Worm (Caenorhabditis elegans) whole organism, L3 larva: ENCODE measurements around the gene ZK1248.17.

Source experiments
- R02D3.7 ChIP-seq: fragments of 150-350 bp; optimal IDR thresholded peaks from 2 replicates; lab custom pipeline; 2014; ENCODE audit warnings: missing biosample characterization, missing genetic modification characterization
- ZK546.5 ChIP-seq: sonication (generic microtip); optimal IDR thresholded peaks from 2 replicates; lab custom pipeline; 2017; ENCODE audit warnings: missing biosample characterization, missing genetic modification characterization
- aly-2 ChIP-seq: fragments of 150-350 bp; optimal IDR thresholded peaks from 2 replicates; lab custom pipeline; 2014; ENCODE audit warnings: missing biosample characterization, missing genetic modification characterization
- ama-1 ChIP-seq: fragments of 150-350 bp; optimal IDR thresholded peaks from 2 replicates; lab custom pipeline; 2018
- ceh-16 ChIP-seq: sonication (generic microtip); optimal IDR thresholded peaks from 2 replicates; lab custom pipeline; 2017; ENCODE audit warnings: missing biosample characterization, missing genetic modification characterization
- ceh-28 ChIP-seq: fragments of 150-350 bp; optimal IDR thresholded peaks from 2 replicates; lab custom pipeline; 2014; ENCODE audit warnings: missing biosample characterization, missing genetic modification reagents, missing genetic modification characterization
- ceh-82 ChIP-seq: fragments of 150-350 bp; optimal IDR thresholded peaks from 2 replicates; lab custom pipeline; 2014; ENCODE audit warnings: missing biosample characterization, missing genetic modification characterization
- ceh-9 ChIP-seq: sonication (generic microtip); optimal IDR thresholded peaks from 2 replicates; lab custom pipeline; 2018; ENCODE audit warnings: missing biosample characterization, missing genetic modification characterization
- daf-12 ChIP-seq: fragments of 150-350 bp; optimal IDR thresholded peaks from 2 replicates; lab custom pipeline; 2014; ENCODE audit warnings: missing biosample characterization, missing genetic modification reagents, missing genetic modification characterization
- egl-27 ChIP-seq: sonication (generic microtip); optimal IDR thresholded peaks from 4 replicates; lab custom pipeline; 2017; ENCODE audit warnings: missing biosample characterization, missing genetic modification reagents, missing genetic modification characterization
- elt-1 ChIP-seq: fragments of 150-350 bp; optimal IDR thresholded peaks from 2 replicates; lab custom pipeline; 2014; ENCODE audit warnings: missing biosample characterization, missing genetic modification characterization
- elt-2 ChIP-seq: sonication (generic microtip); optimal IDR thresholded peaks from 2 replicates; lab custom pipeline; 2016; ENCODE audit warnings: missing genetic modification reagents, mild to moderate bottlenecking, missing genetic modification characterization, missing compliant biosample characterization
- elt-3 ChIP-seq, 3 experiments: fragments of 150-350 bp in 1 of 3; sonication (generic microtip) in 2 of 3; optimal IDR thresholded peaks; 2 replicates in 2 of 3; 4 replicates in 1 of 3; lab custom pipeline; 2014 to 2017; ENCODE audit warnings: missing biosample characterization in 3 of 3, missing genetic modification characterization in 3 of 3
- eor-1 ChIP-seq, 2 experiments: fragments of 150-350 bp; optimal IDR thresholded peaks; 2 replicates each; lab custom pipeline; 2014 to 2018; ENCODE audit warnings: missing biosample characterization in 2 of 2, missing genetic modification characterization in 2 of 2
- fkh-2 ChIP-seq: fragments of 150-350 bp; optimal IDR thresholded peaks from 2 replicates; lab custom pipeline; 2014; ENCODE audit warnings: missing biosample characterization, missing genetic modification reagents, missing genetic modification characterization
- hmg-11 ChIP-seq: sonication (generic microtip); optimal IDR thresholded peaks from 2 replicates; lab custom pipeline; 2016; ENCODE audit warnings: missing genetic modification characterization, missing compliant biosample characterization
- lin-15B ChIP-seq: fragments of 150-350 bp; optimal IDR thresholded peaks from 2 replicates; lab custom pipeline; 2014; ENCODE audit warnings: missing biosample characterization, missing genetic modification characterization
- lin-39 ChIP-seq: fragments of 150-350 bp; optimal IDR thresholded peaks from 2 replicates; lab custom pipeline; 2018; ENCODE audit warnings: missing biosample characterization, missing genetic modification reagents, missing genetic modification characterization
- lsy-12 ChIP-seq: sonication (generic microtip); optimal IDR thresholded peaks from 2 replicates; lab custom pipeline; 2016; ENCODE audit warnings: mild to moderate bottlenecking, missing genetic modification characterization, missing compliant biosample characterization
- mml-1 ChIP-seq: fragments of 150-350 bp; sonication (generic microtip); optimal IDR thresholded peaks from 3 replicates; lab custom pipeline; 2014; ENCODE audit warnings: missing biosample characterization, missing genetic modification characterization
- nfya-1 ChIP-seq: sonication (generic microtip); optimal IDR thresholded peaks from 2 replicates; lab custom pipeline; 2017; ENCODE audit warnings: missing genetic modification characterization, mild to moderate bottlenecking, missing compliant biosample characterization, antibody characterized with exemption, moderate library complexity; ENCODE audit not compliant: insufficient read depth
- nhr-23 ChIP-seq: fragments of 150-350 bp; optimal IDR thresholded peaks from 2 replicates; lab custom pipeline; 2014; ENCODE audit warnings: missing biosample characterization, missing genetic modification reagents, missing genetic modification characterization
- nhr-25 ChIP-seq: sonication (generic microtip); optimal IDR thresholded peaks from 2 replicates; lab custom pipeline; 2017; ENCODE audit warnings: missing biosample characterization, missing genetic modification characterization
- nhr-28 ChIP-seq: fragments of 150-350 bp; optimal IDR thresholded peaks from 2 replicates; lab custom pipeline; 2014; ENCODE audit warnings: missing biosample characterization, missing genetic modification characterization
- nhr-43 ChIP-seq: sonication (generic microtip); optimal IDR thresholded peaks from 2 replicates; lab custom pipeline; 2016; ENCODE audit warnings: mild to moderate bottlenecking, missing genetic modification characterization, missing compliant biosample characterization; ENCODE audit not compliant: poor library complexity, severe bottlenecking
- nhr-67 ChIP-seq: fragments of 150-350 bp; optimal IDR thresholded peaks from 2 replicates; lab custom pipeline; 2014; ENCODE audit warnings: missing biosample characterization, missing genetic modification characterization
- nhr-76 ChIP-seq: fragments of 150-350 bp; sonication (generic microtip); optimal IDR thresholded peaks from 5 replicates; lab custom pipeline; 2014; ENCODE audit warnings: missing biosample characterization, missing genetic modification characterization
- nhr-77 ChIP-seq: fragments of 150-350 bp; optimal IDR thresholded peaks from 2 replicates; lab custom pipeline; 2014; ENCODE audit warnings: missing biosample characterization, missing genetic modification characterization
- pqm-1 ChIP-seq: fragments of 150-350 bp; optimal IDR thresholded peaks from 2 replicates; lab custom pipeline; 2017; ENCODE audit warnings: missing biosample characterization, missing genetic modification characterization, inconsistent platforms
- sea-2 ChIP-seq: fragments of 150-350 bp; sonication (generic microtip); optimal IDR thresholded peaks from 4 replicates; lab custom pipeline; 2014; ENCODE audit warnings: missing biosample characterization, missing genetic modification reagents, missing genetic modification characterization
- skn-1 ChIP-seq: fragments of 150-350 bp; optimal IDR thresholded peaks from 2 replicates; lab custom pipeline; 2014; ENCODE audit warnings: missing biosample characterization, missing genetic modification characterization
- snpc-4 ChIP-seq: fragments of 150-350 bp; optimal IDR thresholded peaks from 2 replicates; lab custom pipeline; 2014; ENCODE audit warnings: missing biosample characterization, missing genetic modification characterization
- unc-39 ChIP-seq: sonication (generic microtip); optimal IDR thresholded peaks from 4 replicates; lab custom pipeline; 2017; ENCODE audit warnings: missing biosample characterization, missing genetic modification characterization
- ztf-11 ChIP-seq: fragments of 150-350 bp; optimal IDR thresholded peaks from 2 replicates; lab custom pipeline; 2014; ENCODE audit warnings: missing biosample characterization, missing genetic modification characterization
- ztf-4 ChIP-seq: fragments of 150-350 bp; optimal IDR thresholded peaks from 2 replicates; lab custom pipeline; 2014; ENCODE audit warnings: missing biosample characterization, missing genetic modification characterization

The ZK1248.17 gene

ce11 chrII:5836153-5836719 lies 9.1 kb downstream of the ZK1248.17 start, which contains the start of gene fzo-1 (continued):
- TF ChIP-seq lin-39: no peak
- no peak for TF ChIP-seq R02D3.7 (tag; lab: Kevin White, UChicago)
- TF ChIP-seq nfya-1: peak; percentile 60
- TF ChIP-seq, all 47 proteins: peak for 6

- TF ChIP-seq ceh-28: no peak
- TF ChIP-seq ZK546.5 (tag; lab: Kevin White, UChicago): no peak
- no peak for TF ChIP-seq nfya-1
- no peak for TF ChIP-seq ceh-16 (tag; lab: Kevin White, UChicago)
- TF ChIP-seq nhr-77 (tag; lab: Kevin White, UChicago): no peak
- TF ChIP-seq elt-3 (tag; optimal IDR thresholded peaks at IDR 0.05; lab: Kevin White, UChicago): no peak
- no peak for TF ChIP-seq sea-2 (GFP tag; lab: Kevin White, UChicago)
- no peak for TF ChIP-seq ama-1 (lab: Kevin White, UChicago)
- TF ChIP-seq lin-15B: no peak
- no peak for TF ChIP-seq aly-2 (tag; lab: Kevin White, UChicago)
- TF ChIP-seq egl-27 (tag; lab: Kevin White, UChicago): no peak
Measured at ce11 chrII:5835146-5835545, 10.2 kb downstream of the ZK1248.17 start.

- no peak for TF ChIP-seq R02D3.7 (tag; lab: Kevin White, UChicago)
- TF ChIP-seq, all 47 proteins: peak for 0
Measured at ce11 chrII:5833136-5833535, 12.2 kb downstream of the ZK1248.17 start, which contains the start of gene gtap-1. gtap-1 (minus strand) TSS chrII:5833236.

- TF ChIP-seq ztf-4 (tag; lab: Kevin White, UChicago) (no peak), nhr-28 (tag; lab: Kevin White, UChicago) (no peak), skn-1 (tag; lab: Kevin White, UChicago) (no peak), daf-12 (tag; lab: Kevin White, UChicago) (no peak), pqm-1 (tag; lab: Kevin White, UChicago) (no peak), elt-3 (tag; optimal IDR thresholded peaks at IDR 0.05; lab: Kevin White, UChicago) (no peak), nhr-76 (tag; lab: Kevin White, UChicago) (no peak), nhr-43 (tag; lab: Kevin White, UChicago) (no peak), egl-27 (tag; lab: Kevin White, UChicago) (no peak), fkh-2 (no peak), nhr-67 (tag; lab: Kevin White, UChicago) (no peak), unc-39 (tag; lab: Kevin White, UChicago) (no peak), hmg-11 (tag; lab: Kevin White, UChicago) (no peak), nhr-25 (tag; lab: Kevin White, UChicago) (no peak), mml-1 (tag; lab: Kevin White, UChicago) (no peak), nhr-23 (no peak), ztf-11 (tag; lab: Kevin White, UChicago) (no peak), snpc-4 (no peak), aly-2 (tag; lab: Kevin White, UChicago) (no peak), elt-2 (tag; lab: Kevin White, UChicago) (no peak)
Measured at ce11 chrII:5831373-5831772, 14.0 kb downstream of the ZK1248.17 start.

ce11 chrII:5829940-5830424 lies 15.4 kb downstream of the ZK1248.17 start, which contains the start of gene col-74:
col-74 (plus strand) TSS chrII:5830374.
- TF ChIP-seq snpc-4 (no peak), lsy-12 (no peak), elt-2 (tag; lab: Kevin White, UChicago) (peak; percentile 74), eor-1 (tag; optimal IDR thresholded peaks at IDR 0.05; lab: Kevin White, UChicago) (no peak), ceh-9 (no peak), ceh-82 (no peak), ceh-28 (no peak), ZK546.5 (tag; lab: Kevin White, UChicago) (no peak), pqm-1 (tag; lab: Kevin White, UChicago) (peak; percentile 56), elt-1 (tag; lab: Kevin White, UChicago) (no peak)
